Worm (Caenorhabditis elegans) whole organism, late embryonic: Measurements from ENCODE around the gene tlp-1.

Experiments used
- ahr-1 ChIP-seq: sonication (generic microtip); optimal IDR thresholded peaks from 2 replicates; lab custom pipeline; 2016; ENCODE audit warnings: missing genetic modification characterization, missing compliant biosample characterization
- ceh-14 ChIP-seq: sonication (generic microtip); optimal IDR thresholded peaks from 2 replicates; lab custom pipeline; 2016; ENCODE audit warnings: missing genotype, missing genetic modification characterization, missing compliant biosample characterization
- ceh-34 ChIP-seq: sonication (generic microtip); optimal IDR thresholded peaks from 2 replicates; lab custom pipeline; 2016; ENCODE audit warnings: mild to moderate bottlenecking, missing genetic modification characterization, missing compliant biosample characterization
- ceh-6 ChIP-seq: fragments of 200-800 bp; sonication (Bioruptor generic); optimal IDR thresholded peaks from 2 replicates; lab custom pipeline; 2018; ENCODE audit warnings: mild to moderate bottlenecking, missing genetic modification characterization, missing compliant biosample characterization
- gmeb-2 ChIP-seq: sonication (generic microtip); optimal IDR thresholded peaks from 2 replicates; lab custom pipeline; 2016; ENCODE audit warnings: missing genetic modification characterization, inconsistent platforms, missing compliant biosample characterization
- nfya-1 ChIP-seq: sonication (generic microtip); optimal IDR thresholded peaks from 2 replicates; lab custom pipeline; 2017; ENCODE audit warnings: missing genetic modification characterization, mild to moderate bottlenecking, missing compliant biosample characterization, antibody characterized with exemption, moderate library complexity
- pqm-1 ChIP-seq: sonication (generic microtip); optimal IDR thresholded peaks from 2 replicates; lab custom pipeline; 2016; ENCODE audit warnings: missing genetic modification characterization, missing compliant biosample characterization
- tbx-2 ChIP-seq: sonication (generic microtip); optimal IDR thresholded peaks from 2 replicates; lab custom pipeline; 2016; ENCODE audit warnings: missing genetic modification characterization, missing compliant biosample characterization
- ttx-3 ChIP-seq: sonication (generic microtip); optimal IDR thresholded peaks from 2 replicates; lab custom pipeline; 2016; ENCODE audit warnings: missing genetic modification reagents, missing genetic modification characterization, missing compliant biosample characterization

DNA sequence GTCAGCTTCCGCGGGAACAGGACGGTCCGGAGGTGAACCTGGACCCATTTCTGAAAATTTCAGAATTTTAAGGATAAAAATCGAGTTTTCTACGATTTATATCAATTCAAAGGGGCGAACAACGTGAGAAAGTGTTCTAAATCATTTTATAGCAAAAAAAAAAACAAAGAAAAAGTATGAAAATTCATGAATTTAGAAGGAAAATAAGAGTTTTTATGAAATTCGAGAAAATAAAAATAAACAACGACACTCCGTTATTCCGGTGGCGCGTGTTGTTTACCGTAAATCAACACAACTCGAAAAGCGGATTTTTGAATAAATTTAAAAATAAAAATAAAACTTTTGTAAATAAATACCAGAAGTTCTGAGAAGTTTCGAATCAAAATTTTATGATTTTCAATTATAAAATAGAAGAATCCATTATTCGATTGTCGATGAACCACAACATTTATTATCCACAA, 16.9 kb downstream of the tlp-1 start, which contains the start of gene nyn-1:
- TF ChIP-seq ttx-3 (tag; lab: Kevin White, UChicago) (no peak), pqm-1 (tag; lab: Kevin White, UChicago) (no peak), nfya-1 (tag; lab: Kevin White, UChicago) (no peak), ceh-6 (GFP tag; lab: Kevin White, UChicago) (no peak), ceh-34 (tag; lab: Kevin White, UChicago) (no peak), gmeb-2 (no peak), ahr-1 (tag; lab: Kevin White, UChicago) (no peak), ceh-14 (no peak), tbx-2 (no peak)
